Worm (Caenorhabditis elegans): ENCODE measurements around the gene his-31.

DNA sequence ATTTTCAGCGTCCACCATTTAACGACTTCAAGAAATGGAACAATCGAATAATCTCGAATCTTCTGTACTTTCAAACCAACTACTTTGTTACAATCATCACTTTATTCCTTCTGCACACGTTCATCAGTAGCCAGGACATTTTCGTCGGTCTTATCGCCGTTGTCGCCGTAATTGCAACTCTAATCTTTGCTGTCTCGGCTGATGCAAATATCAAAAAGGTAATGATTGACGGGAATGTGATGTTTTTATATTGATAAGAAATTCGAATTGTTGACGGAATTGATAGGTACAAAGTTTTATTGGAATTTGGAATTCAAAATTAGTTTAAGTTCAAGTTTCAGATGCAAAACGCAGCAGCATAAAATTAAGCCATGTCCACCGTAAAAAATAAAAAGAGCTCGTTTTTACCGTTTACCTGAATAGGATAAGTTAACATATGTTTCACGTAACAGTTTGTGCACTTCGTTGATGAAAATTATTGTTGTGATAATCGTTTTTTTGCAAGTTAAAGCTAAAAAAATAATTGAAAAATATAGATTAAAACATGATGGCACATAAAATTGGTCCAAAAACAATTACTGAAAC, 46.6 kb upstream of the his-31 start:
- TF ChIP-seq fos-1 (tag; optimal IDR thresholded peaks at IDR 0.05) (no peak), tbx-2 (tag; optimal IDR thresholded peaks at IDR 0.05) (no peak), snpc-4 (tag; optimal IDR thresholded peaks at IDR 0.05) (no peak), fkh-10 (GFP tag; optimal IDR thresholded peaks at IDR 0.05) (no peak), elt-2 (tag; optimal IDR thresholded peaks at IDR 0.05) (peak; percentile 86), pqm-1 (tag; optimal IDR thresholded peaks at IDR 0.05) (peak; percentile 75), blmp-1 (tag; optimal IDR thresholded peaks at IDR 0.05) (no peak), lin-15B (tag; optimal IDR thresholded peaks at IDR 0.05) (no peak), nhr-84 (tag; optimal IDR thresholded peaks at IDR 0.05) (no peak), nhr-12 (tag; optimal IDR thresholded peaks at IDR 0.05) (no peak), elt-3 (tag; optimal IDR thresholded peaks at IDR 0.05) (no peak)

Measured in whole organism, L1 larva.